Fruit fly (Drosophila melanogaster): ENCODE measurements around the gene Ir68a.

Ir68a gene

DNA sequence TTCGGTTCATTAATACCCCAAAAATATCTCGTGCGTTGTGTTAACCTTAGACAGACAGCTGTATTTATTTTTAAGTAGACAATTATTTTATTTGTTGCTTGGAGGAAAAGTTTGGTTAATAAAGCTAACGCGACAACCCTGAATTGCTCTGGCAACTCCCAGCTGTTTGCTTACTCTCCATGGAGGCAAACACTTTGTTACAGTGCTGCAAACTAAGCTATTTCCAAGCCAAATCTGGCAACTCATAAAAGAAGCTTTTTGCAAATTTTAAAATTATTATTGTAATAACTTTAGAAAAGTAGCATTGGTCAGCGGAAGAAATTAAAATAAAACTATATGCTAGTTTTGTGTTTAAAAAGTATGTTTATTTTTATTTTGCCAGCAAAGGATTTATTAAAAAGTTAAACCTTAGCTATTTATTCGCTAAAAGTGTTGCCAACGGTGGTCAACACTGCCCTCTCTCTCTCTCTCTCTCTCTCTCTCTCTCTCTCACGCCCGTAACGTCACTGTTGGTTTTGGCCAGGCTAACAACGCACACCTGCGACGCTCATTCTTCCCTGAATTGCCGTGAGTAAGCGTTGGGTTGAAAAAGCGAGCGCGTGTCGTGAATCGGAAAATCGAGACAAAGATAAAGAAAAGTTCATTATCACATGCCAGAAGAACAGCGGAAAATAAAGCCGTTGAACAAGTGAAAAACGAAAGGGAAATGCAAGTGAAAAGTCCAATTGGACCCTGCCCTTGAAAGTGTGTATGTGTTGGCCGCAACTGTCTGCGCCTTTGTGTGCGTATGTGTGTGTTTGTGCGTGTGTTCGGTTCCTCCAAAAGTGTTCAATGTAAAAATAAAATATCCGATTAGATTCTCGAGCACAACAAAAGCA, 20.5 kb downstream of the Ir68a start:
- TF ChIP-seq CG17801 (GFP tag; optimal IDR thresholded peaks at IDR 0.05; ENCODE audit: partially characterized antibody) = peak; percentile 85

dm6 chr3L:11214406-11215243, 21.4 kb downstream of the Ir68a start, which contains the start of gene CG42671:
TSS of gene CG42671 (plus strand) at chr3L:11214505.
- no peak for TF ChIP-seq CG17801 (GFP tag; optimal IDR thresholded peaks at IDR 0.05; ENCODE audit: partially characterized antibody)

DNA sequence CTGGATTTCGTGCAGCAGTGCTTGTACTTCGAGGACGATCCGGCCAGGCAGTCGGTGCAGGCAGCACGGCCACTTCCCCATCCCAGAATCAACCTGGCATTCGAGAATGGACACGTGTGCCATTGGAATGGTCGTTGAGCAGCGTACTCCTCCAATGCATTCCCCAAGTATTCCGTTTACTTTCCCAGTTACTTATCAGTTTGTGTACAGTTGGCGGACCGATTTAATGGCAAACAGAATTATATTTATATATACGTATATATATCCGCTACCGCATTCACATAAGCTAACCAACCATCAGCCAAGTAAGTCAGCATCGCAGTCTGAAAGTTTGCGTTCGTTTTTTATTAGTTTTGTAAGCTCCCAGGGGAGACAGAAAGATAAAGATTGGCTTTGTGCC, 22.4 kb downstream of the Ir68a start:
- TF ChIP-seq CG17801 (GFP tag; optimal IDR thresholded peaks at IDR 0.05; ENCODE audit: partially characterized antibody) = no peak

DNA sequence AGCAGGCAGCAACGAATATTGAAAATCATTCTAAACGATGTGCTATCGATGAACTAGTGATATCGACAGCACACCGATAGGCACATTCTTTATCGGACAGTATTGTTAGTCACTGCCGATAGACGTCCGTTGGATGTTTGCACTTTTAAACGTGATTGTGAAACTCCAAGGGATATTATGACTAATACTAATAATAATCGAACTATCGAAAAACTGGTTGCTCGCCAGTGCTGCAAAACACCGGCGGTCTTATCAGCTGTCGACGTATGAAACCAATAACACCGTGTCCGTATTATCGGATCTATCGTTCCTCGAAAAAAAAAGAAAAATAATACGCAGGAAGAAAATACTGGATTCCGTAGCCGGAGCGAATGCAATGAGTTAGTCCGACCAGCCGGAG, 25.5 kb downstream of the Ir68a start, which contains the start of the genes Ube3a and CG7600:
TSS of gene Ube3a (minus strand) at position 67 of the 400 bp plus-strand sequence.
TSS of gene CG7600 (plus strand) at position 270 of the 400 bp plus-strand sequence.
- peak; percentile 80 for TF ChIP-seq CG17801 (GFP tag; optimal IDR thresholded peaks at IDR 0.05; ENCODE audit: partially characterized antibody)

DNA sequence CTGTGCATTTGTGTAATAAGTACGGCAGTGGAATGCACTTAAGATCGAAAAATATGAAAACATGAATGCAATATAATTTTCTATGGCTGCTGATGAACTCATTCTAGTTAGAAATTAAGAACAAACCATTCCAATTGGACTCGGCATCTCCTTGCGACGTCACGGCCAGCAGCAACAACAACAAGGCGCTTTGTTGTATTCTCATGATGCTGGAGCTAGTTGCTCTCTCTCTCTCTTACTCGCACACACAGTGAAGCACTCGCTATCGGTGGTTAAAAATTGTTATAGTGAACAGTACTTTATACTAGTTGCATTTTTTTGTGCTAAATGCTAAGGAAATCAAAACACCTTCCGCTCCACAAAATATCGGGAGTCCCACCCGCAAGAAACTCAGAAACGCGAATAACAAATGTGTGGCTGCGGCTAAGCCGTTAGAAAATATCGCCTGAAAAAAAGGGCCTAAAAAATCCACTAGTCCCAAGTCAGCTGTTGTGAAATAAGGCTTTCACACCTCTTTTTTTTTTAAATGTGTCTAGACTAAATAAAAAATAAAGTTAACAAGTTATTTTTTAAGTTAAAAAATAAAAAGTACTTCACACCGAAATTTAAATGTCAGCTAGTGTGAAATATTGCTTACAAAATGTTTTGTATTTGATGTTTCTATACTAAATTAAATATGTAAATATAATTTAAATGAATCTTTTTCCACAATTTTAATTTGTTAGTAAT, 30.2 kb downstream of the Ir68a start, which contains the start of gene Plod:
TSS of gene Plod (minus strand) at position 409 of the 729 bp plus-strand sequence.
- peak; percentile 34 for TF ChIP-seq CG17801 (GFP tag; optimal IDR thresholded peaks at IDR 0.05; ENCODE audit: partially characterized antibody)

- TF ChIP-seq CG17801 (GFP tag; optimal IDR thresholded peaks at IDR 0.05; ENCODE audit: partially characterized antibody) = peak; percentile 0
Measured at dm6 chr3L:11204852-11205251, 31.2 kb downstream of the Ir68a start.

dm6 chr3L:11203820-11204449, 32.1 kb downstream of the Ir68a start:
- no peak for TF ChIP-seq CG17801 (GFP tag; optimal IDR thresholded peaks at IDR 0.05; ENCODE audit: partially characterized antibody)

DNA sequence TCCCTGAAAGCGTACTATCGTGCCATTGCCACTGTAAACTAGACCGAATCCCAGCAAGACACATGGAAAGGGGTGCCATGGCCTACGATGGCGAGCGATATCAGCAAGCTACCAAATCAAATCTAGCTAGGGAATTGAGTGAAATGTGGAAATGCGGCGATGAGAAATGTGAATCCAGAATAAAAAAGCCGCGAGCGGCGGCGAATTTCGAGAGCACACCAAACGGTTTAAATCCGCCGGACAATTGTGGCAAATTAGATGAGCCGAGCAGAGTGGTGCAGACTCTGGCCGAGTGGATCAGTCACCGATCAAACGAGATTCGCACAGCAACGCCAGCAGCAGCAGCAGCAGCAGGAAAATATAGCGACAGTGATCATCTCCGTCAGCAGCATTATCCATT, 35.0 kb downstream of the Ir68a start, which contains the start of gene nkt:
TSS of gene nkt (plus strand) at position 301 of the 400 bp plus-strand sequence.
- no peak for TF ChIP-seq CG17801 (GFP tag; optimal IDR thresholded peaks at IDR 0.05; ENCODE audit: partially characterized antibody)

dm6 chr3L:11199320-11199719, 36.7 kb downstream of the Ir68a start, which contains the start of gene CG7607:
TSS of gene CG7607 (plus strand) at chr3L:11199620.
- TF ChIP-seq CG17801 (GFP tag; optimal IDR thresholded peaks at IDR 0.05; ENCODE audit: partially characterized antibody) = no peak

DNA sequence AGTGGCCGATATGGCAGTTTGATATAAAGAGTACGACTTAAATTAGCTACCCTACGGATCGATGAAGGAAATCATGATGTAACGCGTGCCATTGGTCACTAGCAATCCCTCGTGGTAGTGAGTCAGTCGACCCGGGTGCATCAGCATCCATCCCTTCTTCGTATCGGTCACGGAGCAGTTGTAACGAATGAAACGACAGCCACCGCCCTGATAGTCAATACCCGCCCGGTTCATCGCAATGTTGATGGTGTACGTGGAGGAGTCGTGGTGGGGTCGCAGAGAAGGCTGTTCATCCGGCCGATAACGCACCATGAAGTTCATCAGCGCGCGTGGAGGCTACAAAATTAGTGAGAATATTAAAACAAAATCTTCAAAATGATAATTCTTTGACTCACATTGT, 37.6 kb downstream of the Ir68a start:
- TF ChIP-seq CG17801 (GFP tag; optimal IDR thresholded peaks at IDR 0.05; ENCODE audit: partially characterized antibody) = no peak

dm6 chr3L:11197291-11198021, 38.6 kb downstream of the Ir68a start, which contains the start of gene GlcAT-P:
TSS of gene GlcAT-P (minus strand) at chr3L:11197536.
- peak; percentile 79 for TF ChIP-seq CG17801 (GFP tag; optimal IDR thresholded peaks at IDR 0.05; ENCODE audit: partially characterized antibody)

DNA sequence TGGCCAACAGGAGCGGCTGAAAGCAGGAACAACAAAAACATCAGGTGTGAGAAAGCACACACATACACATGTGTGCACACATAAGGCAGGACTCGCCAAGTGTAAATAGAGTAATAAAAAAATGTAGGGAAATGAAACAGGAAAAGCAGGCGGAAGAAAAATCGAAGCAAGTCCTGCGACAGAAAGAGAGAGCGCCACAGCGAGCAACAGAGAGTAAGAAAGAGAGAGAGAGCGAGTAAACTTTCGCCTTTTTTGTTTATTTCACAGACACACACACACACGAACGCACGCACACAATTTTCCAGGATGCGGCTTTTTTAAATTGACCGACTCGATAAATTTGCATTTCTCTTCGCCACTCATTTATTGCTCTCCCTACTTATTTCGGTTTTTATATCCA, 39.2 kb downstream of the Ir68a start:
- TF ChIP-seq CG17801 (GFP tag; optimal IDR thresholded peaks at IDR 0.05; ENCODE audit: partially characterized antibody) = no peak

DNA sequence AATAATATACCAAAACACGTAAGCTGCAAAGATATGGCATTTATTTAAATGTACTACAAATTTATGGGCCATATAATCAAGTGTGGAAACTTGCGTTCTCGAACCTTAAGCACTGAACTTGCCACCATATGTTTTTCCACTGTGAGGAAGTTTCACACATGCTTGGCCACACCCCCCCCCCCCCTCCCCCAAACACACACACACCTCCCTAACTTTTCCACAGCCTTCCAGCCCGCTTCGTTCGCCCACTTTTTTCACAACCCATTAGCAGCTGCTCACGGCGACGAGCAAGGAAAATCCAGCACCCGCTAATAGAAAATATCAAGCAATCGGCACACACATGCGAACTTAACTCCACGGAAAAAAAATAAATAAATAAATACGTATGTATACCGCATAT, 40.7 kb downstream of the Ir68a start:
- TF ChIP-seq CG17801 (GFP tag; optimal IDR thresholded peaks at IDR 0.05; ENCODE audit: partially characterized antibody) = no peak
